Worm (Caenorhabditis elegans): ENCODE data around the gene srh-109.
"Not testable (repeated sequence)": the region's sequence is repeated elsewhere in the genome, so short reads cannot be mapped to it uniquely, and the experiment has no call there.

srh-109 gene

ce11 chrV:17255454-17255853 is 35.2 kb upstream of the srh-109 start, which contains the start of gene srh-115:
Gene srh-115, plus strand, starts transcription at chrV:17255754.
- TF ChIP-seq ceh-9 (tag; optimal IDR thresholded peaks at IDR 0.05) = no peak
- TF ChIP-seq tbx-7 (tag; optimal IDR thresholded peaks at IDR 0.05) = no peak
- no peak for TF ChIP-seq ceh-34 (tag; optimal IDR thresholded peaks at IDR 0.05)
- no peak for TF ChIP-seq dmd-4 (tag; optimal IDR thresholded peaks at IDR 0.05; ENCODE audit: borderline replicate concordance)
- no peak for TF ChIP-seq ceh-22 (tag; optimal IDR thresholded peaks at IDR 0.05)
- TF ChIP-seq ceh-24 (tag; optimal IDR thresholded peaks at IDR 0.05) = no peak
- TF ChIP-seq ztf-16 (tag; optimal IDR thresholded peaks at IDR 0.05) = no peak
- no peak for TF ChIP-seq che-1 (tag; optimal IDR thresholded peaks at IDR 0.05)

- not testable (repeated sequence) for TF ChIP-seq zip-5 (tag; optimal IDR thresholded peaks at IDR 0.05); ceh-19 (GFP tag; optimal IDR thresholded peaks at IDR 0.05); nhr-232 (tag; optimal IDR thresholded peaks at IDR 0.05)
Measured at ce11 chrV:17255028-17255427, 34.8 kb upstream of the srh-109 start, which contains the start of gene srh-116. Gene srh-116, minus strand, starts transcription at chrV:17255128.

ce11 chrV:17251364-17251961 is 31.2 kb upstream of the srh-109 start, which contains the start of gene Y61B8A.6:
Gene Y61B8A.6, plus strand, starts transcription at chrV:17251911.
- TF ChIP-seq ceh-19 (GFP tag; optimal IDR thresholded peaks at IDR 0.05) (no peak), ref-2 (tag; optimal IDR thresholded peaks at IDR 0.05) (no peak), C38D4.7 (GFP tag; optimal IDR thresholded peaks at IDR 0.05) (no peak), ceh-2 (tag; optimal IDR thresholded peaks at IDR 0.05) (no peak), sdc-2 (tag; optimal IDR thresholded peaks at IDR 0.05) (no peak), elt-4 (tag; optimal IDR thresholded peaks at IDR 0.05) (no peak), ceh-34 (tag; optimal IDR thresholded peaks at IDR 0.05) (no peak), ttx-3 (tag; optimal IDR thresholded peaks at IDR 0.05) (no peak), hlh-15 (tag; optimal IDR thresholded peaks at IDR 0.05) (no peak), ama-1 (optimal IDR thresholded peaks at IDR 0.05) (no peak), hlh-6 (tag; optimal IDR thresholded peaks at IDR 0.05) (no peak), rnt-1 (tag; optimal IDR thresholded peaks at IDR 0.05) (no peak)

ce11 chrV:17248915-17249314 is 28.7 kb upstream of the srh-109 start, which contains the start of gene clec-243:
Gene clec-243, minus strand, starts transcription at chrV:17249015.
- no peak for TF ChIP-seq F13H6.1 (tag; optimal IDR thresholded peaks at IDR 0.05)
- no peak for TF ChIP-seq unc-55 (GFP tag; optimal IDR thresholded peaks at IDR 0.05)
- no peak for TF ChIP-seq gmeb-2 (tag; optimal IDR thresholded peaks at IDR 0.05)
- no peak for TF ChIP-seq che-1 (tag; optimal IDR thresholded peaks at IDR 0.05)
- no peak for TF ChIP-seq syd-9 (tag; optimal IDR thresholded peaks at IDR 0.05)
- no peak for TF ChIP-seq hlh-30 (tag; optimal IDR thresholded peaks at IDR 0.05; ENCODE audit: insufficient read depth)
- no peak for TF ChIP-seq sox-2 (GFP tag; IDR thresholded peaks at IDR 0.05)
- no peak for TF ChIP-seq pat-9 (tag; optimal IDR thresholded peaks at IDR 0.05)
- TF ChIP-seq rnt-1 (tag; optimal IDR thresholded peaks at IDR 0.05) = no peak
- TF ChIP-seq odd-2 (tag; optimal IDR thresholded peaks at IDR 0.05) = no peak
- no peak for TF ChIP-seq ztf-16 (tag; optimal IDR thresholded peaks at IDR 0.05)
- TF ChIP-seq npax-4 (tag; optimal IDR thresholded peaks at IDR 0.05) = no peak
- TF ChIP-seq ceh-45 (GFP tag; IDR thresholded peaks at IDR 0.05) = no peak
- TF ChIP-seq nhr-232 (tag; optimal IDR thresholded peaks at IDR 0.05) = no peak

- TF ChIP-seq F13H6.1 (tag; optimal IDR thresholded peaks at IDR 0.05) (no peak), elt-2 (tag; optimal IDR thresholded peaks at IDR 0.05) (no peak), pqm-1 (tag; optimal IDR thresholded peaks at IDR 0.05) (no peak), unc-55 (GFP tag; optimal IDR thresholded peaks at IDR 0.05) (no peak), ceh-6 (GFP tag; optimal IDR thresholded peaks at IDR 0.05) (no peak), sox-4 (tag; optimal IDR thresholded peaks at IDR 0.05) (no peak), zip-5 (tag; optimal IDR thresholded peaks at IDR 0.05) (no peak), Y22D7AL.16 (tag; optimal IDR thresholded peaks at IDR 0.05) (no peak), unc-86 (tag; optimal IDR thresholded peaks at IDR 0.05) (no peak), ceh-22 (tag; optimal IDR thresholded peaks at IDR 0.05) (no peak), ref-2 (tag; optimal IDR thresholded peaks at IDR 0.05) (no peak), fkh-10 (GFP tag; optimal IDR thresholded peaks at IDR 0.05) (no peak), pha-2 (tag; optimal IDR thresholded peaks at IDR 0.05) (no peak), odd-2 (tag; optimal IDR thresholded peaks at IDR 0.05) (no peak), C08G9.2 (tag; optimal IDR thresholded peaks at IDR 0.05) (no peak), ahr-1 (tag; optimal IDR thresholded peaks at IDR 0.05) (no peak)
Measured at ce11 chrV:17245406-17245805, 25.2 kb upstream of the srh-109 start, which contains the start of gene clec-242. Gene clec-242, minus strand, starts transcription at chrV:17245506.
